Fruit fly (Drosophila melanogaster) whole organism, pupa: ENCODE measurements around the gene Prosbeta4R2.

Experiments used
- Pif1A ChIP-seq: fragments of 200-800 bp; sonication (Bioruptor generic); optimal IDR thresholded peaks from 3 replicates; lab custom pipeline; 2016; ENCODE audit warnings: missing biosample characterization, missing genetic modification characterization
- rn ChIP-seq: fragments of 200-800 bp; sonication (Bioruptor generic); IDR thresholded peaks from 2 replicates; pipeline ENCODE4 v1.3.6; 2022; ENCODE audit warnings: missing biosample characterization, missing genetic modification characterization

DNA sequence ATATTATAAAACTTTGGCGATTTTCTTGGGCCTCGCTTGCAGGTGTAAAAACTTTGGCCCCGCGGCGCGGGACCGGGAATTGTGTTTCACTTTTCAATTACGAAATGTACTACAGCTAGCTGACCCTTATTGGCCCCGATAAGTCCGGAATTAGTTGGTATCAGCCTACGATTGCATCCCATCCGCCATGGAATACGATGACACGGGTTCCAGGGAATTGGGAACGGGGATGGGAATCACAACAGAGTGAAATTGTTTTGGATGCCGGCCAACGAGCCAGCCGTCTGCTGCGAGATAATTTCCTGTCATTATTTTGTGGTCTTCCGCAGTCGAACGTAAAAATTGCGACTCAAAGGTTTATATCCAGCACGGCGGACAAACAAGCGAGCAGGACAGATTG is 26.4 kb upstream of the Prosbeta4R2 start:
- TF ChIP-seq rn (GFP tag; lab: Robert Waterston, UW) (no peak), Pif1A (GFP tag; lab: Kevin White, UChicago) (no peak)
